Worm (Caenorhabditis elegans) whole organism, L3 larva: ENCODE results near the gene T20G5.12.

Source experiments
- ceh-9 ChIP-seq: sonication (generic microtip); optimal IDR thresholded peaks from 2 replicates; lab custom pipeline; 2018; ENCODE audit warnings: missing biosample characterization, missing genetic modification characterization
- egl-27 ChIP-seq: sonication (generic microtip); optimal IDR thresholded peaks from 4 replicates; lab custom pipeline; 2017; ENCODE audit warnings: missing biosample characterization, missing genetic modification reagents, missing genetic modification characterization
- elt-1 ChIP-seq: fragments of 150-350 bp; optimal IDR thresholded peaks from 2 replicates; lab custom pipeline; 2014; ENCODE audit warnings: missing biosample characterization, missing genetic modification characterization
- nhr-237 ChIP-seq: fragments of 150-350 bp; optimal IDR thresholded peaks from 2 replicates; lab custom pipeline; 2014; ENCODE audit warnings: missing biosample characterization, missing genetic modification characterization
- pha-4 ChIP-seq: fragments of 150-350 bp; optimal IDR thresholded peaks from 2 replicates; lab custom pipeline; 2014; ENCODE audit warnings: missing biosample characterization, missing genetic modification reagents, missing genetic modification characterization
- skn-1 ChIP-seq: fragments of 150-350 bp; optimal IDR thresholded peaks from 2 replicates; lab custom pipeline; 2014; ENCODE audit warnings: missing biosample characterization, missing genetic modification characterization
- unc-62 ChIP-seq: fragments of 150-350 bp; sonication (generic microtip); optimal IDR thresholded peaks from 4 replicates; lab custom pipeline; 2014; ENCODE audit warnings: missing biosample characterization, missing genetic modification reagents, missing genetic modification characterization
- zag-1 ChIP-seq: fragments of 150-350 bp; optimal IDR thresholded peaks from 2 replicates; lab custom pipeline; 2014; ENCODE audit warnings: missing biosample characterization, missing genetic modification characterization
- ztf-11 ChIP-seq: fragments of 150-350 bp; optimal IDR thresholded peaks from 2 replicates; lab custom pipeline; 2014; ENCODE audit warnings: missing biosample characterization, missing genetic modification characterization

DNA sequence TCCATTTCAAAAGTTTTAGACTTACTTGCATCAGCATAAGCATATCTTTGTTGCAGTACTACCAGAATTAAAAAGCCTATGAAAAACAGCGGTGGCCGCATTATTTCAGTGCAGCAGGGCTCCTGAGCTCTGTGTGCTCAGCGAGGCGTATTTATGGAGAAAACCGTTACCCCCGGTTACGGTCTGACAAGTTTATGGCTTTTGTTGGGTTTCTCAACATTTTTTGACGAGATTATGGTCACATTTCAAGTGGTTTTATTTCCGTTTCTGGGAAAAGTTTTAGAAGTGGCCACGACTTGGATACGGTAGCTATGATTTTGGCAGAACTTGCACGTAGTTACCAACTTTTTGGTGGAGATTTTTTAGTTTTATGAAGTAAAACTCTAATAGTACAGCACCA, 32.6 kb downstream of the T20G5.12 start, which contains the start of gene paml-1:
- no peak for TF ChIP-seq zag-1 (tag; lab: Kevin White, UChicago)
- no peak for TF ChIP-seq pha-4 (tag; lab: Kevin White, UChicago)
- TF ChIP-seq ceh-9 (tag; lab: Kevin White, UChicago) = no peak
- no peak for TF ChIP-seq unc-62 (GFP tag; lab: Kevin White, UChicago)
- TF ChIP-seq nhr-237 (tag; lab: Kevin White, UChicago) = no peak
- no peak for TF ChIP-seq egl-27
- no peak for TF ChIP-seq elt-1 (tag; lab: Kevin White, UChicago)
- TF ChIP-seq ztf-11 (tag; lab: Kevin White, UChicago) = no peak
- TF ChIP-seq skn-1 (tag; lab: Kevin White, UChicago) = no peak
